Worm (Caenorhabditis elegans) whole organism, late embryonic: ENCODE data around the gene cup-14.
A peak's percentile ranks its signal among the peaks of the same experiment; 100 is the strongest.

Experiments
- F13H6.1 ChIP-seq: sonication (generic microtip); optimal IDR thresholded peaks from 2 replicates; lab custom pipeline; 2016; ENCODE audit warnings: missing genetic modification characterization, missing compliant biosample characterization
- ahr-1 ChIP-seq: sonication (generic microtip); optimal IDR thresholded peaks from 2 replicates; lab custom pipeline; 2016; ENCODE audit warnings: missing genetic modification characterization, missing compliant biosample characterization
- ceh-18 ChIP-seq: sonication (generic microtip); optimal IDR thresholded peaks from 2 replicates; lab custom pipeline; 2016; ENCODE audit warnings: missing genetic modification characterization, missing compliant biosample characterization
- ceh-34 ChIP-seq: sonication (generic microtip); optimal IDR thresholded peaks from 2 replicates; lab custom pipeline; 2016; ENCODE audit warnings: mild to moderate bottlenecking, missing genetic modification characterization, missing compliant biosample characterization
- ceh-6 ChIP-seq: fragments of 200-800 bp; sonication (Bioruptor generic); optimal IDR thresholded peaks from 2 replicates; lab custom pipeline; 2018; ENCODE audit warnings: mild to moderate bottlenecking, missing genetic modification characterization, missing compliant biosample characterization
- npax-4 ChIP-seq: sonication (generic microtip); optimal IDR thresholded peaks from 2 replicates; lab custom pipeline; 2016; ENCODE audit warnings: missing genetic modification characterization, missing compliant biosample characterization
- pag-3 ChIP-seq: sonication (generic microtip); optimal IDR thresholded peaks from 2 replicates; lab custom pipeline; 2016; ENCODE audit warnings: missing compliant biosample characterization, missing genetic modification characterization, borderline replicate concordance
- pax-1 ChIP-seq: fragments of 150-350 bp; optimal IDR thresholded peaks from 2 replicates; lab custom pipeline; 2014; ENCODE audit warnings: missing biosample characterization, missing genetic modification characterization
- pha-4 ChIP-seq: fragments of 150-350 bp; optimal IDR thresholded peaks from 2 replicates; lab custom pipeline; 2018; ENCODE audit warnings: missing biosample characterization, missing genetic modification reagents, missing genetic modification characterization
- sox-2 ChIP-seq: fragments of 200-800 bp; sonication (Bioruptor generic); IDR thresholded peaks from 2 replicates; pipeline ENCODE4 v1.3.6; 2022; ENCODE audit warnings: missing genetic modification reagents, missing genetic modification characterization, missing compliant biosample characterization
- unc-3 ChIP-seq, 2 experiments: fragments of 200-800 bp in 1 of 2; sonication (Bioruptor generic) in 1 of 2; sonication (generic microtip) in 1 of 2; conservative IDR thresholded peaks in 1 of 2; optimal IDR thresholded peaks in 1 of 2; 2 replicates each; pipeline versions ENCODE4 v1.3.6 to Lab custom; 2016 to 2022; ENCODE audit warnings: missing compliant biosample characterization in 2 of 2, missing genetic modification characterization in 2 of 2, missing genetic modification reagents in 1 of 2
- unc-42 ChIP-seq: sonication (generic microtip); optimal IDR thresholded peaks from 2 replicates; lab custom pipeline; 2016; ENCODE audit warnings: missing genotype, missing genetic modification characterization, missing compliant biosample characterization
- unc-55 ChIP-seq: sonication (generic microtip); optimal IDR thresholded peaks from 2 replicates; lab custom pipeline; 2017; ENCODE audit warnings: missing biosample characterization, missing genetic modification reagents, missing genetic modification characterization

Gene cup-14

DNA sequence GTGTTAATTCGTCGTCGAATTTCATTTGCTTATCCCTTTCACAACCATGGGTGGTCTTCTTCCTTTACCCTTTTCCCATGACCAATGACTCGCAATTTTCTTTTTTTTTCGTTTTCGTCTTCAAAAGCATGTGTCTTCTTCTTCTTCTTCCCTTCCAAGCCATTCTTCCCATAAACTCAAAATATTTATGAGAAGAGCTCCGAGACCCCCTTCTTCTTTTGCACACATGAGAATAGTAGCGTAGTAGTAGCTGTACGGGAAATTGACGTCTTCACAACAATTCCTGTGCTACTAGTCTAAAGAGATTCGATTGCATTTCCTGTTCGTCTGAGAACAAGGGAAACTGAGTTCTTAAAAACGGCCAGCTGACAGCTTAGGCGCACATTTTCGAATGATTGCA, 59.7 kb downstream of the cup-14 start:
- TF ChIP-seq unc-42 (tag; lab: Kevin White, UChicago) (peak; percentile 58), ceh-18 (tag; lab: Kevin White, UChicago) (no peak)

DNA sequence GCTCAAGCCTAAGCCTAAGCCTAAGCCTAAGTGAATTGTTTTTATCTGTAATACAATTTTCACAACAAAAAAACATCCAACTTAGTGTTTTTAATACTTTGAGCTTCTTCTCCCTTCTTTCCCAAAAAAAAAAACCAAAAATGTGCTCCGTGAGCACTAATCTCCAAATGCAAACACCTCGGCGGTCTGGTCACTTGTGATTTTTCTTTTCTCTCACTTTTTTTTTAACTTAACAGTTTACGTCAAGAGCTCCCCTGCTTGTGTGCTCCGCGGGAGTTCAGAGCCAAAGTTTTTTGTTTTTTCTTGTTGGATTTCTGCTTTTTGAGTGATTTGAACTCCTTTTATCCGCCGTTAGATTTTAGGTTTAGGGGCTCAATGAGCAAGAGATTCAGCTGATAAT, 65.8 kb downstream of the cup-14 start:
- TF ChIP-seq sox-2 (GFP tag; lab: Robert Waterston, UW) (no peak), pha-4 (tag; lab: Kevin White, UChicago) (no peak), pax-1 (tag; lab: Kevin White, UChicago) (no peak), ceh-34 (tag; lab: Kevin White, UChicago) (no peak), ceh-6 (GFP tag; lab: Kevin White, UChicago) (no peak), unc-55 (no peak), unc-3 (GFP tag; conservative IDR thresholded peaks at IDR 0.05; lab: Robert Waterston, UW) (no peak), unc-3 (tag; optimal IDR thresholded peaks at IDR 0.05; lab: Kevin White, UChicago) (no peak), ahr-1 (no peak), pag-3 (tag; lab: Kevin White, UChicago) (no peak), npax-4 (tag; lab: Kevin White, UChicago) (no peak), F13H6.1 (tag; lab: Kevin White, UChicago) (no peak)
- TF ChIP-seq, all 69 proteins: peak for 0
